Worm (Caenorhabditis elegans) whole organism, L2 larva: ENCODE results near the gene ugt-7.
A peak's percentile ranks its signal among the peaks of the same experiment; 100 is the strongest.

Experiments used
- C34F6.9 ChIP-seq: fragments of 150-350 bp; optimal IDR thresholded peaks from 2 replicates; lab custom pipeline; 2014; ENCODE audit warnings: missing biosample characterization, missing genetic modification characterization
- F13H6.1 ChIP-seq: sonication (generic microtip); optimal IDR thresholded peaks from 2 replicates; lab custom pipeline; 2016; ENCODE audit warnings: missing genetic modification characterization, missing compliant biosample characterization
- R02D3.7 ChIP-seq: fragments of 150-350 bp; optimal IDR thresholded peaks from 2 replicates; lab custom pipeline; 2014; ENCODE audit warnings: missing biosample characterization, missing genetic modification characterization
- Y55F3AM.14 ChIP-seq: fragments of 200-800 bp; sonication (Bioruptor generic); optimal IDR thresholded peaks from 2 replicates; lab custom pipeline; 2018; ENCODE audit warnings: mild to moderate bottlenecking, missing genetic modification characterization, missing compliant biosample characterization
- aly-2 ChIP-seq: fragments of 150-350 bp; optimal IDR thresholded peaks from 2 replicates; lab custom pipeline; 2014; ENCODE audit warnings: missing biosample characterization, missing genetic modification characterization
- ama-1 ChIP-seq: fragments of 150-350 bp; optimal IDR thresholded peaks from 2 replicates; lab custom pipeline; 2018; ENCODE audit warnings: inconsistent platforms
- blmp-1 ChIP-seq: sonication (generic microtip); optimal IDR thresholded peaks from 2 replicates; lab custom pipeline; 2017; ENCODE audit warnings: missing genetic modification characterization, mild to moderate bottlenecking, missing compliant biosample characterization, antibody characterized with exemption, moderate library complexity; ENCODE audit not compliant: insufficient read depth
- ceh-82 ChIP-seq: fragments of 150-350 bp; optimal IDR thresholded peaks from 2 replicates; lab custom pipeline; 2014; ENCODE audit warnings: missing biosample characterization, missing genetic modification characterization
- crh-2 ChIP-seq: sonication (generic microtip); optimal IDR thresholded peaks from 2 replicates; lab custom pipeline; 2017; ENCODE audit warnings: missing biosample characterization, missing genetic modification characterization
- dmd-4 ChIP-seq: sonication (generic microtip); optimal IDR thresholded peaks from 2 replicates; lab custom pipeline; 2017; ENCODE audit warnings: missing biosample characterization, missing genetic modification characterization
- elt-1 ChIP-seq: fragments of 150-350 bp; optimal IDR thresholded peaks from 2 replicates; lab custom pipeline; 2014; ENCODE audit warnings: missing biosample characterization, missing genetic modification characterization
- fos-1 ChIP-seq: fragments of 150-350 bp; optimal IDR thresholded peaks from 2 replicates; lab custom pipeline; 2014; ENCODE audit warnings: missing biosample characterization, missing genetic modification characterization
- lin-11 ChIP-seq: fragments of 150-350 bp; sonication (generic microtip); optimal IDR thresholded peaks from 2 replicates; lab custom pipeline; 2014; ENCODE audit warnings: missing biosample characterization, missing genetic modification characterization, inconsistent platforms, mixed read lengths
- lin-13 ChIP-seq: fragments of 150-350 bp; optimal IDR thresholded peaks from 2 replicates; lab custom pipeline; 2014; ENCODE audit warnings: missing biosample characterization, missing genetic modification reagents, missing genetic modification characterization
- lin-39 ChIP-seq: fragments of 150-350 bp; optimal IDR thresholded peaks from 2 replicates; lab custom pipeline; 2014; ENCODE audit warnings: missing biosample characterization, missing genetic modification reagents, missing genetic modification characterization
- lsy-2 ChIP-seq, 2 experiments: fragments of 150-350 bp in 1 of 2; sonication (generic microtip) in 1 of 2; optimal IDR thresholded peaks; 2 replicates each; lab custom pipeline; 2014 to 2017; ENCODE audit warnings: missing biosample characterization in 2 of 2, missing genetic modification characterization in 2 of 2
- mdl-1 ChIP-seq, 2 experiments: fragments of 150-350 bp in 1 of 2; sonication (generic microtip) in 1 of 2; optimal IDR thresholded peaks; 2 replicates each; lab custom pipeline; 2017; ENCODE audit warnings: missing biosample characterization in 2 of 2, missing genetic modification characterization in 2 of 2
- nhr-11 ChIP-seq: fragments of 150-350 bp; optimal IDR thresholded peaks from 2 replicates; lab custom pipeline; 2014; ENCODE audit warnings: missing biosample characterization, missing genetic modification characterization
- nhr-12 ChIP-seq: fragments of 150-350 bp; optimal IDR thresholded peaks from 2 replicates; lab custom pipeline; 2014; ENCODE audit warnings: missing biosample characterization, missing genetic modification characterization
- nhr-129 ChIP-seq: fragments of 150-350 bp; optimal IDR thresholded peaks from 2 replicates; lab custom pipeline; 2014; ENCODE audit warnings: missing biosample characterization, missing genetic modification characterization
- nhr-21 ChIP-seq: fragments of 150-350 bp; optimal IDR thresholded peaks from 2 replicates; lab custom pipeline; 2014; ENCODE audit warnings: missing biosample characterization, missing genetic modification characterization
- nhr-23 ChIP-seq: fragments of 150-350 bp; optimal IDR thresholded peaks from 2 replicates; lab custom pipeline; 2014; ENCODE audit warnings: missing biosample characterization, missing genetic modification reagents, missing genetic modification characterization
- nhr-25 ChIP-seq: fragments of 150-350 bp; sonication (generic microtip); optimal IDR thresholded peaks from 3 replicates; lab custom pipeline; 2014; ENCODE audit warnings: missing biosample characterization, missing genetic modification characterization
- sem-4 ChIP-seq: fragments of 150-350 bp; optimal IDR thresholded peaks from 2 replicates; lab custom pipeline; 2014; ENCODE audit warnings: missing biosample characterization, missing genetic modification reagents, missing genetic modification characterization
- skn-1 ChIP-seq: sonication (generic microtip); optimal IDR thresholded peaks from 2 replicates; lab custom pipeline; 2017; ENCODE audit warnings: missing biosample characterization, missing genetic modification characterization
- snpc-4 ChIP-seq: fragments of 150-350 bp; optimal IDR thresholded peaks from 2 replicates; lab custom pipeline; 2014; ENCODE audit warnings: missing biosample characterization, missing genetic modification characterization
- unc-39 ChIP-seq: fragments of 150-350 bp; optimal IDR thresholded peaks from 2 replicates; lab custom pipeline; 2014; ENCODE audit warnings: missing biosample characterization, missing genetic modification characterization
- unc-62 ChIP-seq: fragments of 150-350 bp; optimal IDR thresholded peaks from 2 replicates; lab custom pipeline; 2014; ENCODE audit warnings: missing biosample characterization, missing genetic modification reagents, missing genetic modification characterization
- zag-1 ChIP-seq: fragments of 150-350 bp; optimal IDR thresholded peaks from 2 replicates; lab custom pipeline; 2014; ENCODE audit warnings: missing biosample characterization, missing genetic modification characterization
- ztf-1 ChIP-seq: fragments of 200-800 bp; sonication (Bioruptor generic); conservative IDR thresholded peaks from 2 replicates; pipeline ENCODE4 v1.3.6; 2022; ENCODE audit warnings: missing genetic modification characterization, missing compliant biosample characterization
- ztf-11 ChIP-seq: sonication (generic microtip); optimal IDR thresholded peaks from 2 replicates; lab custom pipeline; 2017; ENCODE audit warnings: missing biosample characterization, missing genetic modification characterization
- ztf-4 ChIP-seq: fragments of 150-350 bp; optimal IDR thresholded peaks from 2 replicates; lab custom pipeline; 2014; ENCODE audit warnings: missing biosample characterization, missing genetic modification characterization

ugt-7 gene

ce11 chrV:4963606-4964005 lies 36.8 kb downstream of the ugt-7 start:
- TF ChIP-seq R02D3.7 (tag; lab: Kevin White, UChicago) (no peak), ztf-1 (no peak), unc-39 (tag; lab: Kevin White, UChicago) (no peak), nhr-12 (tag; lab: Kevin White, UChicago) (no peak), Y55F3AM.14 (GFP tag; lab: Kevin White, UChicago) (no peak), sem-4 (no peak), lin-39 (tag; lab: Kevin White, UChicago) (no peak), nhr-21 (no peak), F13H6.1 (tag; lab: Kevin White, UChicago) (no peak), blmp-1 (tag; lab: Kevin White, UChicago) (no peak), unc-62 (GFP tag; lab: Kevin White, UChicago) (no peak), C34F6.9 (tag; lab: Kevin White, UChicago) (no peak), nhr-129 (no peak), ztf-11 (tag; lab: Kevin White, UChicago) (no peak), lin-13 (GFP tag; lab: Kevin White, UChicago) (no peak), dmd-4 (no peak), mdl-1 (tag; optimal IDR thresholded peaks at IDR 0.05; lab: Kevin White, UChicago) (no peak), zag-1 (tag; lab: Kevin White, UChicago) (no peak), nhr-25 (tag; lab: Kevin White, UChicago) (no peak), snpc-4 (tag; lab: Kevin White, UChicago) (no peak)
- TF ChIP-seq, all 48 proteins: peak for 0

- TF ChIP-seq C34F6.9 (tag; lab: Kevin White, UChicago): peak; percentile 40
- no peak for TF ChIP-seq unc-39 (tag; lab: Kevin White, UChicago)
- TF ChIP-seq elt-1 (tag; lab: Kevin White, UChicago): no peak
These were observed 37.4 kb downstream of the ugt-7 start, which contains the start of gene tam-1 for ce11 chrV:4962968-4963367. Gene tam-1, minus strand, starts transcription at chrV:4963102.

DNA sequence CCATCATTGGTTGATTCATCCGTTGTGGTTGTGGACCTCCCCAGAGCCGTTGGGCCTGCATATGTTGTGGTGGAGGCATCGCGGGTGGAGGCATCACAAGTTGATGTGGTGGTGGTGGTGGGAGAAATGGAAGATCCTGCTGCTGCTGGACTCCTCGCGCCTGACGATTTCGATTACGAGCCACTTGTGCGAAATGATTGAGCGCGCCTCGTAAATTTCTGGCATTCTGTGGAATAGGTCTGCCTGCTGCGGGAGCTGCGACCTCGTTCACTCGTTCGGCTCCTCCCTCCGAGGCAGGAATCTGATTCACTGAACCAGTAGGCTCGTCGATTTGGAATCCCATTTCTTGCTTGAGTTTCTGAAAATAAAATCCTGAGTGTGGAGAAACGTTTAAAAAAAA lies 39.7 kb downstream of the ugt-7 start:
- no peak for TF ChIP-seq aly-2
- no peak for TF ChIP-seq Y55F3AM.14 (GFP tag; lab: Kevin White, UChicago)
- no peak for TF ChIP-seq ztf-11 (tag; lab: Kevin White, UChicago)
- TF ChIP-seq blmp-1 (tag; lab: Kevin White, UChicago): no peak
- no peak for TF ChIP-seq mdl-1 (tag; optimal IDR thresholded peaks at IDR 0.05; lab: Kevin White, UChicago)
- no peak for TF ChIP-seq nhr-21

DNA sequence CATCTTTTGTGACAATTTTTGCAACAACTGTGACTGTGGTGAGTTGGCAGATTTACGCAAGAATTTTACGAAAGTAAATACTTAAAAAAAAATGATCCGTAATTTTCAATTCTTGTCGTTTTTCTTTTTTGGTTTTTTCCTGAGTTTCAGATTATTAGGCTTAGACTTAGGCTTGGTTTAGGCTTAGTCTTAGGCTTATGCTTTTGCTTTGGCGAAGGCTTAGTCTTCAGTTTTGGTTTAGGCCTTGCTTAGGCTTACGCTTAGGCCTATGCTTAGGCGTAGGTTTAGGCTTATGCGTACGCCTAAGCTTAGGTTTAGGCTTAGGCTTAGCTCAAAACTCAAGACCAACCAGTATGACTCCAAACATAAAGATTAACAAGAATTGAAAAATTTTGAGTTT lies 42.7 kb downstream of the ugt-7 start:
- TF ChIP-seq skn-1 (tag; lab: Kevin White, UChicago) (no peak), lin-11 (tag; lab: Kevin White, UChicago) (no peak), zag-1 (tag; lab: Kevin White, UChicago) (no peak), ztf-4 (no peak), ama-1 (lab: Kevin White, UChicago) (no peak), aly-2 (no peak), lin-13 (GFP tag; lab: Kevin White, UChicago) (no peak), ztf-1 (no peak), nhr-11 (tag; lab: Kevin White, UChicago) (no peak), snpc-4 (tag; lab: Kevin White, UChicago) (no peak), unc-39 (tag; lab: Kevin White, UChicago) (no peak), ztf-11 (tag; lab: Kevin White, UChicago) (no peak)

- TF ChIP-seq elt-1 (tag; lab: Kevin White, UChicago): no peak
These were observed 43.8 kb downstream of the ugt-7 start, which contains the start of gene str-208 for ce11 chrV:4956529-4956928. Gene str-208, plus strand, starts transcription at chrV:4956829.

- no peak for TF ChIP-seq lin-11 (tag; lab: Kevin White, UChicago)
- TF ChIP-seq nhr-23 (tag; lab: Kevin White, UChicago): no peak
- no peak for TF ChIP-seq zag-1 (tag; lab: Kevin White, UChicago)
- no peak for TF ChIP-seq crh-2 (tag; lab: Kevin White, UChicago)
These were observed 48.9 kb downstream of the ugt-7 start, which contains the start of gene str-207 for ce11 chrV:4951434-4951833. Gene str-207, plus strand, starts transcription at chrV:4951734.

ce11 chrV:4948635-4949034 lies 51.7 kb downstream of the ugt-7 start, which contains the start of gene str-209:
Gene str-209, plus strand, starts transcription at chrV:4948935.
- TF ChIP-seq ceh-82 (tag; lab: Kevin White, UChicago) (no peak), snpc-4 (tag; lab: Kevin White, UChicago) (no peak), mdl-1 (tag; optimal IDR thresholded peaks at IDR 0.05; lab: Kevin White, UChicago) (no peak), fos-1 (tag; lab: Kevin White, UChicago) (no peak), blmp-1 (tag; lab: Kevin White, UChicago) (no peak), lsy-2 (tag; optimal IDR thresholded peaks at IDR 0.05; lab: Kevin White, UChicago) (no peak), C34F6.9 (tag; lab: Kevin White, UChicago) (no peak), elt-1 (tag; lab: Kevin White, UChicago) (no peak), Y55F3AM.14 (GFP tag; lab: Kevin White, UChicago) (no peak)
- TF ChIP-seq, all 48 proteins: peak for 0
